Fruit fly (Drosophila melanogaster) whole organism, prepupa: ENCODE measurements around the gene hwt.
A peak's percentile ranks its signal among the peaks of the same experiment; 100 is the strongest.

Experiments
- Sox102F ChIP-seq: fragments of 200-800 bp; sonication (Bioruptor generic); optimal IDR thresholded peaks from 2 replicates; lab custom pipeline; 2016; ENCODE audit warnings: missing biosample characterization, mild to moderate bottlenecking, missing genetic modification characterization
- Sox15 ChIP-seq: fragments of 200-800 bp; sonication (Bioruptor generic); optimal IDR thresholded peaks from 3 replicates; lab custom pipeline; 2016; ENCODE audit warnings: missing biosample characterization, missing genetic modification characterization
- dsx ChIP-seq: fragments of 200-800 bp; optimal IDR thresholded peaks from 3 replicates; lab custom pipeline; 2019; ENCODE audit warnings: missing biosample characterization, mild to moderate bottlenecking, missing genetic modification characterization, moderate library complexity; ENCODE audit not compliant: poor library complexity, severe bottlenecking
- fd59A ChIP-seq: fragments of 200-800 bp; sonication (Bioruptor generic); optimal IDR thresholded peaks from 2 replicates; lab custom pipeline; 2017; ENCODE audit warnings: missing biosample characterization, mild to moderate bottlenecking, missing genetic modification characterization, missing genetic modification reagents

- no peak for TF ChIP-seq Sox102F
- TF ChIP-seq dsx (GFP tag; lab: Kevin White, UChicago), result peak; percentile 40
- TF ChIP-seq Sox15 (GFP tag; lab: Kevin White, UChicago), result no peak
- TF ChIP-seq fd59A (GFP tag; lab: Kevin White, UChicago), result no peak
These were observed 15.0 kb upstream of the hwt start, which contains the start of gene Pits for dm6 chrX:12582984-12583869.
